Worm (Caenorhabditis elegans) whole organism, late embryonic: ENCODE data around the gene col-160.

Experiments
- elt-2 ChIP-seq: sonication (generic microtip); optimal IDR thresholded peaks from 2 replicates; lab custom pipeline; 2016; ENCODE audit warnings: missing genetic modification reagents, missing genetic modification characterization, missing compliant biosample characterization
- hlh-15 ChIP-seq: sonication (generic microtip); optimal IDR thresholded peaks from 2 replicates; lab custom pipeline; 2016; ENCODE audit warnings: missing genetic modification characterization, missing compliant biosample characterization
- lim-6 ChIP-seq: sonication (generic microtip); optimal IDR thresholded peaks from 2 replicates; lab custom pipeline; 2016; ENCODE audit warnings: missing genetic modification characterization, missing compliant biosample characterization
- nhr-11 ChIP-seq: fragments of 150-350 bp; optimal IDR thresholded peaks from 2 replicates; lab custom pipeline; 2014; ENCODE audit warnings: missing biosample characterization, missing genetic modification characterization
- pha-4 ChIP-seq: fragments of 150-350 bp; optimal IDR thresholded peaks from 2 replicates; lab custom pipeline; 2018; ENCODE audit warnings: missing biosample characterization, missing genetic modification reagents, missing genetic modification characterization
- zip-5 ChIP-seq: sonication (generic microtip); optimal IDR thresholded peaks from 2 replicates; lab custom pipeline; 2016; ENCODE audit warnings: missing genetic modification characterization, missing compliant biosample characterization

DNA sequence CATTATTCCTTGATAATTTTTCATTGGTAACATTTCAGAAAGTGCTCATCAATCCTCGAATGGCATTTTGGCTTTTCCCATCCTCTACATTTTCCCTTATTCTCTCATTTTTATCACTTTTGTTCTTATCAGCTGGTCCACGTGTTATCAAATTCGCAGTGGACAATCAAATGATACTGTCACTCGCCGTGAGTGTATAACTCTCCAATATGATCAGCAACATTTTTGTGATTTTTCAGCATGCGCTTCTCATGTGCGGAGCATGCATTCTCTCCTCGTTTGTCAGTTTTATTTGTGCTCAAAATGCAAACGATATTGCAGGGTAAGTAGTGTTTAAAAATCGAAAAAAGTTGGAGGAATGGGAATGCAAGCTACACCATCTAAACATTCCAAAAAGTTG is 10.6 kb upstream of the col-160 start:
- TF ChIP-seq elt-2 = peak; percentile 94
- TF ChIP-seq lim-6 (tag; lab: Kevin White, UChicago) = no peak
- no peak for TF ChIP-seq zip-5
- no peak for TF ChIP-seq nhr-11 (tag; lab: Kevin White, UChicago)
- TF ChIP-seq hlh-15 (tag; lab: Kevin White, UChicago) = no peak
- no peak for TF ChIP-seq pha-4 (tag; lab: Kevin White, UChicago)
